Fruit fly (Drosophila melanogaster): ENCODE measurements around the gene CG43346.
A peak's percentile ranks its signal among the peaks of the same experiment; 100 is the strongest.

DNA sequence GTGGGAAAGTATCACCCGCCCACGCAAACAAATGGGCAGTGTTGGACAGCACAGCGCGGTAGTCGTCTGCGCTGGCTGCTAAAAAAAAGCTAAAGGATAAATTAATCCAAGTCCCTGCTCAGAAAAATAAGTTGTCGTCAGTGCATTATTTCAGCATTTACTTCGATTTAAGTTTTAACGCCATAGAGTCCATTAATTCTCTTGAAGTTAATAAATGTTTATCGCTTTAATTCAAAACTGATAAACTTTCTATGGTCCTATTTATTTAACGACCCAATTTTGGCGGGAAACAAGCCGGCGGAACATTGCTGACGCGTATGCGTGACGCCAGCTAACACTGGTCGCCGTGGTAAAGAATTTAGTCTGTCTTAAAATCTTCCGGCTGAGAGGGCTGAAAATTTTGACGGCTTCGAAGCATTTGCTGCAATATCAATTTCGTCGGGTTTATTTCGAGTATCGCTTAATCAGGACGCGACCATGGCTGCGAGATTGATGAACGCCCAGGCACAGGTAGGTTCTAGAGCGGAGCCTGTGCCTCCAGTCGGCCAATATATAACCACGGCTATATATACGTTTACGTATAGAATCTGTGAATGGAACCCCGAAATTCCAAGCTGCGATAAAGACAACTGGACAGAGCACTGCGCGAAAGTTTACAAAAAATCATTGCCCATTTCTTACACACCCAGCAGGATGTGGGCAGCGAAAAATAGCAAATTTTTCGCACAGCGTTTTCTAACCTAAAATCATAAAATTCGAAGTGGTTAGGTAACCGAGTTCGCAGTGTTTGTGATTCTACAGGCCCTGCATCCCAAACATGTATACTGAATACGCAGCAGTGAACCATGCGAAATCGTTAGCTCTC, at the start of gene CG43346, which contains the start of the genes mAcon1 and CG43345:
- TF ChIP-seq OdsH (GFP tag; optimal IDR thresholded peaks at IDR 0.05) (peak; percentile 84), CG6163 (GFP tag; IDR thresholded peaks at IDR 0.05) (peak; percentile 45; the same call in 1 of the 3 replicates), acj6 (GFP tag; optimal IDR thresholded peaks at IDR 0.05) (peak; percentile 82), CG6854 (GFP tag; optimal IDR thresholded peaks at IDR 0.05) (peak; percentile 60), svp (GFP tag) (no peak), CG8632 (GFP tag; optimal IDR thresholded peaks at IDR 0.05) (peak; percentile 66), Lpt (GFP tag; optimal IDR thresholded peaks at IDR 0.05) (peak; percentile 56), pdm3 (GFP tag; optimal IDR thresholded peaks at IDR 0.05) (no peak), CG10669 (GFP tag; optimal IDR thresholded peaks at IDR 0.05) (no peak), Hr39 (GFP tag; optimal IDR thresholded peaks at IDR 0.05) (peak; percentile 83)
